Worm (Caenorhabditis elegans) whole organism, L4 larva: ENCODE data around the gene srx-13.
A peak's percentile ranks its signal among the peaks of the same experiment; 100 is the strongest.

ENCODE experiments used
- D1046.2 ChIP-seq: fragments of 200-800 bp; sonication (Bioruptor generic); IDR thresholded peaks from 2 replicates; pipeline ENCODE4 v1.3.6; 2022; ENCODE audit warnings: missing genetic modification characterization, missing compliant biosample characterization
- F26F4.8 ChIP-seq: fragments of 200-800 bp; sonication (Bioruptor generic); conservative IDR thresholded peaks from 2 replicates; pipeline ENCODE4 v1.3.6; 2022; ENCODE audit warnings: missing genetic modification characterization, missing compliant biosample characterization
- F37D6.2 ChIP-seq: sonication (generic microtip); optimal IDR thresholded peaks from 2 replicates; lab custom pipeline; 2016; ENCODE audit warnings: mild to moderate bottlenecking, missing genetic modification characterization, missing compliant biosample characterization
- F44E2.7 ChIP-seq: fragments of 200-800 bp; sonication (Bioruptor generic); IDR thresholded peaks from 2 replicates; pipeline ENCODE4 v2.1.2; 2022; ENCODE audit warnings: missing genetic modification characterization, missing compliant biosample characterization
- Y5F2A.4 ChIP-seq: fragments of 200-800 bp; sonication (Bioruptor generic); optimal IDR thresholded peaks from 2 replicates; lab custom pipeline; 2018; ENCODE audit warnings: mild to moderate bottlenecking, missing genetic modification characterization, missing compliant biosample characterization
- ZK546.5 ChIP-seq, 2 experiments: sonication (generic microtip); optimal IDR thresholded peaks; 2 replicates each; lab custom pipeline; 2017; ENCODE audit warnings: missing biosample characterization in 2 of 2, missing genetic modification characterization in 2 of 2
- ama-1 ChIP-seq: fragments of 150-350 bp; optimal IDR thresholded peaks from 2 replicates; lab custom pipeline; 2014; ENCODE audit warnings: inconsistent platforms, mixed read lengths
- attf-4 ChIP-seq: sonication (generic microtip); optimal IDR thresholded peaks from 3 replicates; lab custom pipeline; 2017; ENCODE audit warnings: missing biosample characterization, missing genetic modification characterization
- ceh-20 ChIP-seq: fragments of 200-800 bp; sonication (Bioruptor generic); IDR thresholded peaks from 2 replicates; pipeline ENCODE4 v1.3.6; 2022; ENCODE audit warnings: missing genetic modification reagents, missing genetic modification characterization, missing compliant biosample characterization
- ceh-28 ChIP-seq: fragments of 150-350 bp; optimal IDR thresholded peaks from 2 replicates; lab custom pipeline; 2014; ENCODE audit warnings: missing biosample characterization, missing genetic modification reagents, missing genetic modification characterization
- ceh-32 ChIP-seq: sonication (generic microtip); optimal IDR thresholded peaks from 2 replicates; lab custom pipeline; 2016; ENCODE audit warnings: mild to moderate bottlenecking, missing genetic modification characterization, missing compliant biosample characterization; ENCODE audit not compliant: poor library complexity
- ceh-44 ChIP-seq: fragments of 200-800 bp; sonication (Bioruptor generic); IDR thresholded peaks from 2 replicates; pipeline ENCODE4 v1.3.6; 2022; ENCODE audit warnings: missing genetic modification reagents, missing genetic modification characterization, missing compliant biosample characterization
- ceh-62 ChIP-seq: sonication (generic microtip); optimal IDR thresholded peaks from 2 replicates; lab custom pipeline; 2017; ENCODE audit warnings: missing biosample characterization, missing genetic modification characterization
- dmd-6 ChIP-seq: fragments of 200-800 bp; sonication (Bioruptor generic); IDR thresholded peaks from 2 replicates; pipeline ENCODE4 v1.3.6; 2022; ENCODE audit warnings: missing genetic modification reagents, missing genetic modification characterization, missing compliant biosample characterization
- dmd-8 ChIP-seq: fragments of 200-800 bp; sonication (Bioruptor generic); IDR thresholded peaks from 2 replicates; pipeline ENCODE4 v1.3.6; 2022; ENCODE audit warnings: missing genetic modification characterization, missing compliant biosample characterization
- dve-1 ChIP-seq: sonication (generic microtip); optimal IDR thresholded peaks from 2 replicates; lab custom pipeline; 2017; ENCODE audit warnings: antibody characterized with exemption, mild to moderate bottlenecking, missing genetic modification characterization, missing compliant biosample characterization; ENCODE audit not compliant: insufficient read depth
- egl-27 ChIP-seq: sonication (generic microtip); optimal IDR thresholded peaks from 3 replicates; lab custom pipeline; 2017; ENCODE audit warnings: missing biosample characterization, missing genetic modification reagents, missing genetic modification characterization
- egl-43 ChIP-seq: fragments of 200-800 bp; sonication (Bioruptor generic); IDR thresholded peaks from 2 replicates; pipeline ENCODE4 v1.3.6; 2022; ENCODE audit warnings: missing genetic modification reagents, missing genetic modification characterization, missing compliant biosample characterization
- hif-1 ChIP-seq, 2 experiments: sonication (generic microtip); optimal IDR thresholded peaks; 2 replicates each; lab custom pipeline; 2016 to 2017; ENCODE audit warnings: missing compliant biosample characterization in 2 of 2, missing genetic modification characterization in 2 of 2, missing genetic modification reagents in 2 of 2, missing genotype in 2 of 2, mild to moderate bottlenecking in 1 of 2
- hmg-1.1 ChIP-seq: fragments of 200-800 bp; sonication (Bioruptor generic); IDR thresholded peaks from 2 replicates; pipeline ENCODE4 v1.3.6; 2022; ENCODE audit warnings: missing genetic modification reagents, missing genetic modification characterization, missing compliant biosample characterization
- lin-1 ChIP-seq: fragments of 200-800 bp; sonication (Bioruptor generic); IDR thresholded peaks from 2 replicates; pipeline ENCODE4 v1.3.6; 2022; ENCODE audit warnings: missing genetic modification reagents, missing genetic modification characterization, missing compliant biosample characterization
- lin-15B ChIP-seq: fragments of 150-350 bp; sonication (generic microtip); optimal IDR thresholded peaks from 3 replicates; lab custom pipeline; 2014; ENCODE audit warnings: missing biosample characterization, missing genetic modification characterization
- lin-29 ChIP-seq: fragments of 200-800 bp; sonication (Bioruptor generic); IDR thresholded peaks from 2 replicates; pipeline ENCODE4 v1.3.6; 2022; ENCODE audit warnings: missing genetic modification reagents, missing genetic modification characterization, missing compliant biosample characterization
- lin-39 ChIP-seq: fragments of 150-350 bp; optimal IDR thresholded peaks from 2 replicates; lab custom pipeline; 2014; ENCODE audit warnings: missing biosample characterization, missing genetic modification reagents, missing genetic modification characterization
- mdt-29 ChIP-seq: fragments of 200-800 bp; sonication (Bioruptor generic); IDR thresholded peaks from 2 replicates; pipeline ENCODE4 v1.3.6; 2022; ENCODE audit warnings: missing genetic modification reagents, missing genetic modification characterization, missing compliant biosample characterization
- mep-1 ChIP-seq: fragments of 150-350 bp; sonication (generic microtip); optimal IDR thresholded peaks from 3 replicates; lab custom pipeline; 2014; ENCODE audit warnings: missing biosample characterization, missing genetic modification characterization
- mxl-2 ChIP-seq: fragments of 200-800 bp; sonication (Bioruptor generic); conservative IDR thresholded peaks from 2 replicates; pipeline ENCODE4 v1.3.6; 2022; ENCODE audit warnings: missing genetic modification reagents, missing genetic modification characterization, missing compliant biosample characterization
- nhr-10 ChIP-seq: fragments of 150-350 bp; optimal IDR thresholded peaks from 2 replicates; lab custom pipeline; 2014; ENCODE audit warnings: missing biosample characterization, missing genetic modification characterization
- nhr-237 ChIP-seq: sonication (generic microtip); optimal IDR thresholded peaks from 2 replicates; lab custom pipeline; 2017; ENCODE audit warnings: missing biosample characterization, missing genetic modification characterization
- nhr-25 ChIP-seq: sonication (generic microtip); optimal IDR thresholded peaks from 2 replicates; lab custom pipeline; 2017; ENCODE audit warnings: missing genetic modification characterization, mild to moderate bottlenecking, missing compliant biosample characterization, antibody characterized with exemption, moderate library complexity, borderline replicate concordance; ENCODE audit not compliant: insufficient read depth
- nhr-41 ChIP-seq: fragments of 200-800 bp; sonication (Bioruptor generic); IDR thresholded peaks from 2 replicates; pipeline ENCODE4 v1.3.6; 2022; ENCODE audit warnings: missing genetic modification reagents, missing genetic modification characterization, missing compliant biosample characterization
- nhr-48 ChIP-seq: sonication (generic microtip); optimal IDR thresholded peaks from 2 replicates; lab custom pipeline; 2016; ENCODE audit warnings: mild to moderate bottlenecking, missing genetic modification characterization, missing compliant biosample characterization
- nhr-76 ChIP-seq: fragments of 150-350 bp; optimal IDR thresholded peaks from 2 replicates; lab custom pipeline; 2014; ENCODE audit warnings: missing biosample characterization, missing genetic modification characterization
- nhr-77 ChIP-seq: fragments of 150-350 bp; optimal IDR thresholded peaks from 2 replicates; lab custom pipeline; 2014; ENCODE audit warnings: missing biosample characterization, missing genetic modification characterization
- pha-4 ChIP-seq, 2 experiments: fragments of 150-350 bp in 1 of 2; fragments of 200-800 bp in 1 of 2; sonication (Bioruptor generic) in 1 of 2; IDR thresholded peaks in 1 of 2; optimal IDR thresholded peaks in 1 of 2; 2 replicates each; pipeline versions ENCODE4 v1.3.6 to Lab custom; 2014 to 2022; ENCODE audit warnings: missing genetic modification characterization in 2 of 2, missing genetic modification reagents in 2 of 2, missing biosample characterization in 1 of 2, missing compliant biosample characterization in 1 of 2
- php-3 ChIP-seq: fragments of 200-800 bp; sonication (Bioruptor generic); IDR thresholded peaks from 2 replicates; pipeline ENCODE4 v1.3.6; 2022; ENCODE audit warnings: missing genetic modification reagents, missing genetic modification characterization, missing compliant biosample characterization
- rbr-2 ChIP-seq: sonication (generic microtip); optimal IDR thresholded peaks from 2 replicates; lab custom pipeline; 2016; ENCODE audit warnings: missing genotype, missing genetic modification characterization, missing compliant biosample characterization
- sdz-12 ChIP-seq: fragments of 200-800 bp; sonication (Bioruptor generic); optimal IDR thresholded peaks from 2 replicates; lab custom pipeline; 2018; ENCODE audit warnings: mild to moderate bottlenecking, missing genetic modification characterization, missing compliant biosample characterization
- set-16 ChIP-seq: fragments of 200-800 bp; sonication (Bioruptor generic); IDR thresholded peaks from 2 replicates; pipeline ENCODE4 v1.3.6; 2022; ENCODE audit warnings: missing genetic modification reagents, missing genetic modification characterization, missing compliant biosample characterization
- snpc-4 ChIP-seq: fragments of 150-350 bp; optimal IDR thresholded peaks from 2 replicates; lab custom pipeline; 2014; ENCODE audit warnings: missing biosample characterization, missing genetic modification characterization
- spr-1 ChIP-seq: sonication (generic microtip); optimal IDR thresholded peaks from 2 replicates; lab custom pipeline; 2016; ENCODE audit warnings: mild to moderate bottlenecking, missing genetic modification characterization, missing compliant biosample characterization
- tag-97 ChIP-seq: fragments of 200-800 bp; sonication (Bioruptor generic); IDR thresholded peaks from 2 replicates; pipeline ENCODE4 v1.3.6; 2022; ENCODE audit warnings: missing genetic modification characterization, missing compliant biosample characterization
- tra-1 ChIP-seq: fragments of 200-800 bp; sonication (Bioruptor generic); IDR thresholded peaks from 2 replicates; pipeline ENCODE4 v1.3.6; 2022; ENCODE audit warnings: missing genetic modification reagents, missing genetic modification characterization, missing compliant biosample characterization
- unc-130 ChIP-seq: sonication (generic microtip); optimal IDR thresholded peaks from 2 replicates; lab custom pipeline; 2016; ENCODE audit warnings: missing genetic modification reagents, missing genetic modification characterization, missing compliant biosample characterization
- unc-39 ChIP-seq: sonication (generic microtip); optimal IDR thresholded peaks from 2 replicates; lab custom pipeline; 2017; ENCODE audit warnings: missing biosample characterization, missing genetic modification characterization
- unc-62 ChIP-seq, 3 experiments: fragments of 150-350 bp in 1 of 3; sonication (generic microtip); optimal IDR thresholded peaks in 2 of 3; peaks in 1 of 3; 1 replicate in 1 of 3; 2 replicates in 2 of 3; lab custom pipeline; 2014 to 2017; ENCODE audit warnings: missing biosample characterization in 3 of 3, missing genetic modification characterization in 3 of 3, missing genetic modification reagents in 3 of 3, missing genotype in 1 of 3
- zag-1 ChIP-seq: fragments of 150-350 bp; optimal IDR thresholded peaks from 2 replicates; lab custom pipeline; 2014; ENCODE audit warnings: missing biosample characterization, missing genetic modification characterization
- zfp-3 ChIP-seq: fragments of 200-800 bp; sonication (Bioruptor generic); conservative IDR thresholded peaks from 2 replicates; pipeline ENCODE4 v1.3.6; 2022; ENCODE audit warnings: missing genetic modification reagents, missing genetic modification characterization, missing compliant biosample characterization
- zip-11 ChIP-seq: fragments of 200-800 bp; sonication (Bioruptor generic); IDR thresholded peaks from 2 replicates; pipeline ENCODE4 v1.3.6; 2022; ENCODE audit warnings: missing genetic modification characterization, missing compliant biosample characterization
- ztf-11 ChIP-seq: fragments of 150-350 bp; optimal IDR thresholded peaks from 2 replicates; lab custom pipeline; 2014; ENCODE audit warnings: missing biosample characterization, missing genetic modification characterization
- ztf-7 ChIP-seq: fragments of 150-350 bp; optimal IDR thresholded peaks from 2 replicates; lab custom pipeline; 2014; ENCODE audit warnings: missing biosample characterization, missing genetic modification characterization

Gene srx-13

DNA sequence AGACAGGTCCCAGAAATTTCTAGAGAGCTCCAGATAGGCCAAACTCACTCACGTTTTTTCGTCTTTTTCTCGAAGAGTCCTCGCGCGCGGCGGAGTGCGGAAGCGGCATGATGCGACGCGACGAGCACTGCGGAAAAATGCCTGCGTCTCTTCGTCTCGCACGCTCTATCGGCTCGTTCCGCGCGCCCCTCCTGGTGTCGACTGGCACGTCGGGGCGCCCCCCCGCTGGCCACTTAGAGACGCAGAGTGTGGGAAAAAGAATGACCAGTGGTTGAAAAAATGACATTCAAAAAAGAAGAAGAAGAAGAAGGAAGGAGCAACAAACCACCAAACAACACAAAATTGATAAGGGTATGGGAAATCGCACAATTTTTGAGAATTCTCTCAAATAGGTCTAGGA lies 51.0 kb downstream of the srx-13 start, which contains the start of gene znf-782 (continued):
- TF ChIP-seq snpc-4 (tag; lab: Kevin White, UChicago) (no peak), tag-97 (GFP tag; lab: Robert Waterston, UW) (0 out of 2 replicates have a peak, but pooled peaks have one; percentile 33), nhr-41 (0 out of 2 replicates have a peak, but pooled peaks have one; percentile 27), hif-1 (tag; optimal IDR thresholded peaks at IDR 0.05; lab: Kevin White, UChicago) (peak in 1 of 2 experiments; percentile 92), attf-4 (no peak), zag-1 (tag; lab: Kevin White, UChicago) (no peak), spr-1 (tag; lab: Kevin White, UChicago) (peak; percentile 87), ZK546.5 (tag; optimal IDR thresholded peaks at IDR 0.05; lab: Kevin White, UChicago) (no peak), F44E2.7 (GFP tag; lab: Robert Waterston, UW) (no peak), F26F4.8 (GFP tag; lab: Robert Waterston, UW) (no peak), ceh-44 (GFP tag; lab: Robert Waterston, UW) (no peak), mxl-2 (GFP tag; lab: Robert Waterston, UW) (no peak), nhr-76 (tag; lab: Kevin White, UChicago) (no peak), sdz-12 (GFP tag; lab: Kevin White, UChicago) (no peak), ceh-62 (tag; lab: Kevin White, UChicago) (no peak), ztf-11 (tag; lab: Kevin White, UChicago) (no peak), hmg-1.1 (GFP tag; lab: Robert Waterston, UW) (peak; percentile 82), ceh-32 (peak; percentile 25), nhr-25 (tag; lab: Kevin White, UChicago) (no peak), egl-27 (tag; lab: Kevin White, UChicago) (no peak), dmd-8 (GFP tag; lab: Robert Waterston, UW) (peak; percentile 60; the same call in 1 of the 2 replicates), F37D6.2 (tag; lab: Kevin White, UChicago) (peak; percentile 65), nhr-237 (tag; lab: Kevin White, UChicago) (no peak), egl-43 (GFP tag; lab: Robert Waterston, UW) (peak; percentile 80), mdt-29 (GFP tag; lab: Robert Waterston, UW) (no peak), Y5F2A.4 (GFP tag; lab: Kevin White, UChicago) (no peak), php-3 (GFP tag; lab: Robert Waterston, UW) (peak; percentile 67), pha-4 (GFP tag; IDR thresholded peaks at IDR 0.05; lab: Robert Waterston, UW) (peak; percentile 67; the same call in 1 of the 2 replicates), pha-4 (tag; optimal IDR thresholded peaks at IDR 0.05; lab: Kevin White, UChicago) (no peak), dve-1 (tag; lab: Kevin White, UChicago) (peak; percentile 53), nhr-77 (tag; lab: Kevin White, UChicago) (peak; percentile 55), nhr-10 (tag; lab: Kevin White, UChicago) (no peak), D1046.2 (GFP tag; lab: Robert Waterston, UW) (no peak), tra-1 (GFP tag; lab: Robert Waterston, UW) (no peak), lin-15B (tag; lab: Kevin White, UChicago) (no peak), nhr-48 (tag; lab: Kevin White, UChicago) (peak; percentile 65), unc-62 (GFP tag; optimal IDR thresholded peaks at IDR 0.05 in 1 of 2; lab: Kevin White, UChicago) (no peak), unc-62 (tag; optimal IDR thresholded peaks at IDR 0.05; lab: Kevin White, UChicago) (no peak), lin-39 (no peak), lin-29 (GFP tag; lab: Robert Waterston, UW) (0 out of 2 replicates have a peak, but pooled peaks have one; percentile 6), set-16 (GFP tag; lab: Robert Waterston, UW) (peak; percentile 99), ceh-20 (GFP tag; lab: Robert Waterston, UW) (no peak), ceh-28 (tag; lab: Kevin White, UChicago) (no peak), ama-1 (lab: Kevin White, UChicago) (no peak), mep-1 (no peak), zfp-3 (no peak), unc-39 (tag; lab: Kevin White, UChicago) (no peak), rbr-2 (tag; lab: Kevin White, UChicago) (peak; percentile 35), ztf-7 (tag; lab: Kevin White, UChicago) (no peak), unc-130 (GFP tag; lab: Kevin White, UChicago) (no peak), zip-11 (GFP tag; lab: Robert Waterston, UW) (no peak), lin-1 (GFP tag; lab: Robert Waterston, UW) (peak; percentile 51; the same call in 1 of the 2 replicates), dmd-6 (GFP tag; lab: Robert Waterston, UW) (peak; percentile 41; the same call in 1 of the 2 replicates)
